Worm (Caenorhabditis elegans) whole organism, L2 larva: Measurements from ENCODE around the gene sri-50.
"Not testable (repeated sequence)": the region's sequence is repeated elsewhere in the genome, so short reads cannot be mapped to it uniquely, and the experiment has no call there.

Experiments
- C34F6.9 ChIP-seq: fragments of 150-350 bp; optimal IDR thresholded peaks from 2 replicates; lab custom pipeline; 2014; ENCODE audit warnings: missing biosample characterization, missing genetic modification characterization
- R02D3.7 ChIP-seq: fragments of 150-350 bp; optimal IDR thresholded peaks from 2 replicates; lab custom pipeline; 2014; ENCODE audit warnings: missing biosample characterization, missing genetic modification characterization
- Y55F3AM.14 ChIP-seq: fragments of 200-800 bp; sonication (Bioruptor generic); optimal IDR thresholded peaks from 2 replicates; lab custom pipeline; 2018; ENCODE audit warnings: mild to moderate bottlenecking, missing genetic modification characterization, missing compliant biosample characterization
- aly-2 ChIP-seq: fragments of 150-350 bp; optimal IDR thresholded peaks from 2 replicates; lab custom pipeline; 2014; ENCODE audit warnings: missing biosample characterization, missing genetic modification characterization
- blmp-1 ChIP-seq: sonication (generic microtip); optimal IDR thresholded peaks from 2 replicates; lab custom pipeline; 2017; ENCODE audit warnings: missing genetic modification characterization, mild to moderate bottlenecking, missing compliant biosample characterization, antibody characterized with exemption, moderate library complexity; ENCODE audit not compliant: insufficient read depth
- ceh-16 ChIP-seq: fragments of 150-350 bp; optimal IDR thresholded peaks from 2 replicates; lab custom pipeline; 2014; ENCODE audit warnings: missing biosample characterization, missing genetic modification characterization
- ceh-82 ChIP-seq: fragments of 150-350 bp; optimal IDR thresholded peaks from 2 replicates; lab custom pipeline; 2014; ENCODE audit warnings: missing biosample characterization, missing genetic modification characterization
- dmd-4 ChIP-seq: sonication (generic microtip); optimal IDR thresholded peaks from 2 replicates; lab custom pipeline; 2017; ENCODE audit warnings: missing biosample characterization, missing genetic modification characterization
- elt-1 ChIP-seq: fragments of 150-350 bp; optimal IDR thresholded peaks from 2 replicates; lab custom pipeline; 2014; ENCODE audit warnings: missing biosample characterization, missing genetic modification characterization
- fos-1 ChIP-seq: fragments of 150-350 bp; optimal IDR thresholded peaks from 2 replicates; lab custom pipeline; 2014; ENCODE audit warnings: missing biosample characterization, missing genetic modification characterization
- lin-11 ChIP-seq: fragments of 150-350 bp; sonication (generic microtip); optimal IDR thresholded peaks from 2 replicates; lab custom pipeline; 2014; ENCODE audit warnings: missing biosample characterization, missing genetic modification characterization, inconsistent platforms, mixed read lengths
- lin-13 ChIP-seq: fragments of 150-350 bp; optimal IDR thresholded peaks from 2 replicates; lab custom pipeline; 2014; ENCODE audit warnings: missing biosample characterization, missing genetic modification reagents, missing genetic modification characterization
- lsy-2 ChIP-seq, 2 experiments: fragments of 150-350 bp in 1 of 2; sonication (generic microtip) in 1 of 2; optimal IDR thresholded peaks; 2 replicates each; lab custom pipeline; 2014 to 2017; ENCODE audit warnings: missing biosample characterization in 2 of 2, missing genetic modification characterization in 2 of 2
- mdl-1 ChIP-seq, 2 experiments: fragments of 150-350 bp in 1 of 2; sonication (generic microtip) in 1 of 2; optimal IDR thresholded peaks; 2 replicates each; lab custom pipeline; 2017; ENCODE audit warnings: missing biosample characterization in 2 of 2, missing genetic modification characterization in 2 of 2
- nhr-10 ChIP-seq: sonication (generic microtip); optimal IDR thresholded peaks from 2 replicates; lab custom pipeline; 2017; ENCODE audit warnings: missing biosample characterization, missing genetic modification characterization
- nhr-11 ChIP-seq: fragments of 150-350 bp; optimal IDR thresholded peaks from 2 replicates; lab custom pipeline; 2014; ENCODE audit warnings: missing biosample characterization, missing genetic modification characterization
- nhr-12 ChIP-seq: fragments of 150-350 bp; optimal IDR thresholded peaks from 2 replicates; lab custom pipeline; 2014; ENCODE audit warnings: missing biosample characterization, missing genetic modification characterization
- nhr-129 ChIP-seq: fragments of 150-350 bp; optimal IDR thresholded peaks from 2 replicates; lab custom pipeline; 2014; ENCODE audit warnings: missing biosample characterization, missing genetic modification characterization
- nhr-21 ChIP-seq: fragments of 150-350 bp; optimal IDR thresholded peaks from 2 replicates; lab custom pipeline; 2014; ENCODE audit warnings: missing biosample characterization, missing genetic modification characterization
- nhr-23 ChIP-seq: fragments of 150-350 bp; optimal IDR thresholded peaks from 2 replicates; lab custom pipeline; 2014; ENCODE audit warnings: missing biosample characterization, missing genetic modification reagents, missing genetic modification characterization
- nhr-237 ChIP-seq: fragments of 150-350 bp; optimal IDR thresholded peaks from 2 replicates; lab custom pipeline; 2014; ENCODE audit warnings: missing biosample characterization, missing genetic modification characterization
- nhr-25 ChIP-seq: fragments of 150-350 bp; sonication (generic microtip); optimal IDR thresholded peaks from 3 replicates; lab custom pipeline; 2014; ENCODE audit warnings: missing biosample characterization, missing genetic modification characterization
- nhr-6 ChIP-seq: fragments of 150-350 bp; optimal IDR thresholded peaks from 2 replicates; lab custom pipeline; 2014; ENCODE audit warnings: missing biosample characterization, missing genetic modification characterization
- nhr-77 ChIP-seq: fragments of 150-350 bp; optimal IDR thresholded peaks from 2 replicates; lab custom pipeline; 2014; ENCODE audit warnings: missing biosample characterization, missing genetic modification characterization
- peb-1 ChIP-seq: fragments of 150-350 bp; optimal IDR thresholded peaks from 2 replicates; lab custom pipeline; 2014; ENCODE audit warnings: missing biosample characterization, missing genetic modification characterization
- sem-4 ChIP-seq: fragments of 150-350 bp; optimal IDR thresholded peaks from 2 replicates; lab custom pipeline; 2014; ENCODE audit warnings: missing biosample characterization, missing genetic modification reagents, missing genetic modification characterization
- sma-3 ChIP-seq: sonication (generic microtip); optimal IDR thresholded peaks from 2 replicates; lab custom pipeline; 2016; ENCODE audit warnings: missing genetic modification reagents, missing genetic modification characterization, missing compliant biosample characterization
- sma-9 ChIP-seq, 2 experiments: fragments of 150-350 bp in 1 of 2; sonication (generic microtip) in 1 of 2; optimal IDR thresholded peaks; 2 replicates each; lab custom pipeline; 2014 to 2016; ENCODE audit warnings: missing genetic modification characterization in 2 of 2, mild to moderate bottlenecking in 1 of 2, missing biosample characterization in 1 of 2, missing compliant biosample characterization in 1 of 2, missing genetic modification reagents in 1 of 2, moderate library complexity in 1 of 2
- snpc-4 ChIP-seq: fragments of 150-350 bp; optimal IDR thresholded peaks from 2 replicates; lab custom pipeline; 2014; ENCODE audit warnings: missing biosample characterization, missing genetic modification characterization
- unc-39 ChIP-seq: fragments of 150-350 bp; optimal IDR thresholded peaks from 2 replicates; lab custom pipeline; 2014; ENCODE audit warnings: missing biosample characterization, missing genetic modification characterization
- unc-55 ChIP-seq: fragments of 150-350 bp; sonication (generic microtip); optimal IDR thresholded peaks from 3 replicates; lab custom pipeline; 2014; ENCODE audit warnings: missing biosample characterization, missing genetic modification reagents, missing genetic modification characterization
- zag-1 ChIP-seq: fragments of 150-350 bp; optimal IDR thresholded peaks from 2 replicates; lab custom pipeline; 2014; ENCODE audit warnings: missing biosample characterization, missing genetic modification characterization
- ztf-1 ChIP-seq: fragments of 200-800 bp; sonication (Bioruptor generic); conservative IDR thresholded peaks from 2 replicates; pipeline ENCODE4 v1.3.6; 2022; ENCODE audit warnings: missing genetic modification characterization, missing compliant biosample characterization
- ztf-11 ChIP-seq: sonication (generic microtip); optimal IDR thresholded peaks from 2 replicates; lab custom pipeline; 2017; ENCODE audit warnings: missing biosample characterization, missing genetic modification characterization
- ztf-4 ChIP-seq: fragments of 150-350 bp; optimal IDR thresholded peaks from 2 replicates; lab custom pipeline; 2014; ENCODE audit warnings: missing biosample characterization, missing genetic modification characterization

sri-50 gene

DNA sequence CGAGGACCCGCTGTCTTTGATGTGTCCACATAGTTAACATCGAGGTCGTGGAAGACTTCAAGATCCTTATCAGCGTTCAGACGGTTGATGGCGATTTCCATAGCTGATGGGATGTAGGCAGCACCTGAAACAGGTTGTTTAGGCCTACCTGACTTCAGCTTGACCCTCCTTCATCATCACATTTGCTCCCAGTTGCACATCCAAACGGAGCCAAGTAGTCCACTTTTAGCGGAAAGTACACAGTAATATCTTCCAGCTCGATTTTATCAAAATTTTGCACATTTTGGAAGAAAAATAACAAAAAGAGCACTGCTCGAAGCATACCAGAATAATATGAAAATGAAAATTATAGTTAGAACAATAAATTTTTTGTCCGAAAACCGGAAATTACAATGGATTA is 6.5 kb upstream of the sri-50 start, which contains the start of gene gcy-15:
gcy-15 (minus strand) TSS at position 101 of the 400 bp plus-strand sequence.
- TF ChIP-seq nhr-237 (tag; lab: Kevin White, UChicago) (no peak), nhr-11 (no peak), R02D3.7 (tag; lab: Kevin White, UChicago) (no peak), sma-9 (GFP tag; optimal IDR thresholded peaks at IDR 0.05; lab: Kevin White, UChicago) (no peak), sma-9 (tag; optimal IDR thresholded peaks at IDR 0.05; lab: Kevin White, UChicago) (no peak), nhr-12 (tag; lab: Kevin White, UChicago) (no peak), nhr-129 (tag; lab: Kevin White, UChicago) (no peak), peb-1 (tag; lab: Kevin White, UChicago) (no peak), nhr-25 (tag; lab: Kevin White, UChicago) (no peak), dmd-4 (tag; lab: Kevin White, UChicago) (no peak), ztf-11 (tag; lab: Kevin White, UChicago) (no peak), ztf-4 (no peak), lsy-2 (tag; optimal IDR thresholded peaks at IDR 0.05; lab: Kevin White, UChicago) (no peak), ztf-1 (GFP tag; lab: Robert Waterston, UW) (no peak)

- TF ChIP-seq aly-2 (tag; lab: Kevin White, UChicago) = no peak
- no peak for TF ChIP-seq blmp-1 (tag; lab: Kevin White, UChicago)
- TF ChIP-seq nhr-11 = no peak
- no peak for TF ChIP-seq snpc-4 (tag; lab: Kevin White, UChicago)
- TF ChIP-seq mdl-1 (tag; optimal IDR thresholded peaks at IDR 0.05; lab: Kevin White, UChicago) = no peak
- no peak for TF ChIP-seq Y55F3AM.14 (GFP tag; lab: Kevin White, UChicago)
- no peak for TF ChIP-seq nhr-10 (tag; lab: Kevin White, UChicago)
- no peak for TF ChIP-seq lin-11 (tag; lab: Kevin White, UChicago)
- no peak for TF ChIP-seq sma-3 (GFP tag; lab: Kevin White, UChicago)
- TF ChIP-seq elt-1 (tag; lab: Kevin White, UChicago) = no peak
- TF ChIP-seq nhr-12 (tag; lab: Kevin White, UChicago) = no peak
- TF ChIP-seq lin-13 (GFP tag; lab: Kevin White, UChicago) = no peak
- no peak for TF ChIP-seq unc-39 (tag; lab: Kevin White, UChicago)
- no peak for TF ChIP-seq ceh-82 (tag; lab: Kevin White, UChicago)
- TF ChIP-seq R02D3.7 (tag; lab: Kevin White, UChicago) = no peak
- TF ChIP-seq, all 48 proteins: peak for 0
Measured at ce11 chrII:3198998-3199397, 4.5 kb upstream of the sri-50 start, which contains the start of gene sri-51. Gene sri-51 (minus strand): TSS chrII:3199098.

DNA sequence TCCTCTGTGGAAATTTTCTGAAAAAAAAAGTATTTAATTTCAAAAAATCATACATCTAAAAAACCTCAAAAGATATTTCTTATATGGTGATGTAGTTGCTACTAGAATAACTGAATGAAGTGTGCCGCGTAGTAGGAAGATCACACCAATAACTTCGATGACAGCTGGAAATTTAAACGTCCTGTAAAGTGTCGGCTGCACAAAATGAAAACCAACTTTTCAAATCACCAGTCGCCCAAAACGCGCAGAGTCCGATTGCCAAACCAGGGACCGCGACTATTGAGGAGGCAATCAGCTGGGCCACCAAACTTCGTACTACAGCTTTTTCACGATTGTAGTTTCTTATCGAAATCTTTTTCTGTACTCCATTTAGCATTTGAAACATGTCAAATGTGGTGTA is 2.3 kb upstream of the sri-50 start, which contains the start of gene sri-48:
sri-48 (minus strand) TSS at position 101 of the 400 bp plus-strand sequence.
- TF ChIP-seq sma-3 (GFP tag; lab: Kevin White, UChicago); lin-11 (tag; lab: Kevin White, UChicago); lsy-2 (tag; optimal IDR thresholded peaks at IDR 0.05; lab: Kevin White, UChicago): not testable (repeated sequence)

- TF ChIP-seq nhr-129 (tag; lab: Kevin White, UChicago) (no peak), elt-1 (tag; lab: Kevin White, UChicago) (no peak), nhr-23 (tag; lab: Kevin White, UChicago) (no peak), mdl-1 (tag; optimal IDR thresholded peaks at IDR 0.05; lab: Kevin White, UChicago) (no peak), zag-1 (tag; lab: Kevin White, UChicago) (no peak), Y55F3AM.14 (GFP tag; lab: Kevin White, UChicago) (no peak), sma-3 (GFP tag; lab: Kevin White, UChicago) (no peak), sem-4 (no peak), nhr-6 (tag; lab: Kevin White, UChicago) (no peak), ztf-1 (GFP tag; lab: Robert Waterston, UW) (no peak), fos-1 (tag; lab: Kevin White, UChicago) (no peak), snpc-4 (tag; lab: Kevin White, UChicago) (no peak), sma-9 (GFP tag; optimal IDR thresholded peaks at IDR 0.05; lab: Kevin White, UChicago) (no peak), sma-9 (tag; optimal IDR thresholded peaks at IDR 0.05; lab: Kevin White, UChicago) (no peak), nhr-77 (tag; lab: Kevin White, UChicago) (no peak), nhr-21 (no peak), unc-55 (GFP tag; lab: Kevin White, UChicago) (no peak), nhr-10 (tag; lab: Kevin White, UChicago) (no peak), ceh-16 (tag; lab: Kevin White, UChicago) (no peak), C34F6.9 (tag; lab: Kevin White, UChicago) (no peak)
Measured at ce11 chrII:3202519-3202918, 996 bp upstream of the sri-50 start, which contains the start of gene sri-53. Gene sri-53 (minus strand): TSS chrII:3202619.
